Fruit fly (Drosophila melanogaster) whole organism, embryonic: Measurements from ENCODE around the gene Wdr62.

Experiments
- Atf3 ChIP-seq: fragments of 200-800 bp; sonication (Bioruptor generic); optimal IDR thresholded peaks from 3 replicates; lab custom pipeline; 2016; ENCODE audit warnings: missing biosample characterization, missing genetic modification characterization
- Bteb2 ChIP-seq: fragments of 200-800 bp; sonication (Bioruptor generic); optimal IDR thresholded peaks from 2 replicates; lab custom pipeline; 2016; ENCODE audit warnings: missing biosample characterization, missing genetic modification characterization
- CG10274 ChIP-seq: fragments of 200-800 bp; sonication (Bioruptor generic); optimal IDR thresholded peaks from 3 replicates; lab custom pipeline; 2017; ENCODE audit warnings: missing biosample characterization, mild to moderate bottlenecking, missing genetic modification characterization
- CG10431 ChIP-seq: fragments of 200-800 bp; sonication (Bioruptor generic); optimal IDR thresholded peaks from 3 replicates; lab custom pipeline; 2018; ENCODE audit warnings: missing biosample characterization, mild to moderate bottlenecking, missing genetic modification characterization
- CG12071 ChIP-seq: fragments of 200-800 bp; sonication (Bioruptor generic); optimal IDR thresholded peaks from 3 replicates; lab custom pipeline; 2018; ENCODE audit warnings: missing biosample characterization, mild to moderate bottlenecking, missing genetic modification characterization
- CG1233 ChIP-seq: fragments of 200-800 bp; sonication (Bioruptor generic); optimal IDR thresholded peaks from 4 replicates; lab custom pipeline; 2018; ENCODE audit warnings: missing biosample characterization, mild to moderate bottlenecking, missing genetic modification characterization
- CG13296 ChIP-seq: fragments of 200-800 bp; sonication (Bioruptor generic); optimal IDR thresholded peaks from 3 replicates; lab custom pipeline; 2018; ENCODE audit warnings: missing biosample characterization, mild to moderate bottlenecking, missing genetic modification characterization
- CG13894 ChIP-seq: fragments of 200-800 bp; sonication (Bioruptor generic); optimal IDR thresholded peaks from 3 replicates; lab custom pipeline; 2018; ENCODE audit warnings: missing biosample characterization, mild to moderate bottlenecking, missing genetic modification characterization, moderate library complexity
- CG14710 ChIP-seq: fragments of 200-800 bp; sonication (Bioruptor generic); optimal IDR thresholded peaks from 3 replicates; lab custom pipeline; 2019; ENCODE audit warnings: missing biosample characterization, mild to moderate bottlenecking, missing genetic modification characterization, moderate library complexity
- CG15514 ChIP-seq: fragments of 200-800 bp; sonication (Bioruptor generic); optimal IDR thresholded peaks from 3 replicates; lab custom pipeline; 2017; ENCODE audit warnings: missing biosample characterization, missing genetic modification characterization, mild to moderate bottlenecking, moderate library complexity, missing genetic modification reagents
- CG17612 ChIP-seq: fragments of 200-800 bp; sonication (Bioruptor generic); IDR thresholded peaks from 2 replicates; pipeline ENCODE4 v1.3.6; 2022; ENCODE audit warnings: missing biosample characterization, missing genetic modification characterization
- CG17829 ChIP-seq: fragments of 200-800 bp; optimal IDR thresholded peaks from 2 replicates; lab custom pipeline; 2019; ENCODE audit warnings: missing biosample characterization, mild to moderate bottlenecking, missing genetic modification characterization, moderate library complexity
- CG18262 ChIP-seq: fragments of 200-800 bp; optimal IDR thresholded peaks from 3 replicates; lab custom pipeline; 2019; ENCODE audit warnings: missing biosample characterization, mild to moderate bottlenecking, missing genetic modification characterization, moderate library complexity
- CG18619 ChIP-seq: fragments of 200-800 bp; sonication (Bioruptor generic); optimal IDR thresholded peaks from 3 replicates; lab custom pipeline; 2017; ENCODE audit warnings: missing biosample characterization, mild to moderate bottlenecking, missing genetic modification characterization
- CG2116 ChIP-seq: fragments of 200-800 bp; sonication (Bioruptor generic); optimal IDR thresholded peaks from 3 replicates; lab custom pipeline; 2018; ENCODE audit warnings: missing biosample characterization, mild to moderate bottlenecking, missing genetic modification characterization
- CG4617 ChIP-seq: fragments of 200-800 bp; sonication (Bioruptor generic); optimal IDR thresholded peaks from 3 replicates; lab custom pipeline; 2016; ENCODE audit warnings: missing biosample characterization, missing genetic modification characterization, borderline replicate concordance
- CG4854 ChIP-seq: fragments of 200-800 bp; sonication (Bioruptor generic); optimal IDR thresholded peaks from 2 replicates; lab custom pipeline; 2016; ENCODE audit warnings: missing biosample characterization, missing genetic modification characterization, inconsistent platforms
- CG5953 ChIP-seq: fragments of 200-800 bp; sonication (Bioruptor generic); IDR thresholded peaks from 2 replicates; pipeline ENCODE4 v1.3.6; 2022; ENCODE audit warnings: missing biosample characterization, missing genetic modification characterization
- CG7357 ChIP-seq: fragments of 200-800 bp; sonication (Bioruptor generic); IDR thresholded peaks from 3 replicates; pipeline ENCODE4 v1.3.6; 2022; ENCODE audit warnings: missing biosample characterization, missing genetic modification characterization
- CG9215 ChIP-seq: fragments of 200-800 bp; sonication (Bioruptor generic); IDR thresholded peaks from 2 replicates; pipeline ENCODE4 v1.3.6; 2022; ENCODE audit warnings: missing biosample characterization, missing genetic modification characterization
- CG9727 ChIP-seq: fragments of 200-800 bp; sonication (Bioruptor generic); optimal IDR thresholded peaks from 3 replicates; lab custom pipeline; 2017; ENCODE audit warnings: missing biosample characterization, mild to moderate bottlenecking, missing genetic modification characterization
- H2.0 ChIP-seq: fragments of 200-800 bp; sonication (Bioruptor generic); IDR thresholded peaks from 2 replicates; pipeline ENCODE4 v1.3.6; 2022; ENCODE audit warnings: missing biosample characterization, missing genetic modification characterization
- HLH54F ChIP-seq: fragments of 200-800 bp; sonication (Bioruptor generic); optimal IDR thresholded peaks from 3 replicates; lab custom pipeline; 2016; ENCODE audit warnings: missing biosample characterization, missing genetic modification characterization
- Jarid2 ChIP-seq: fragments of 200-800 bp; sonication (Bioruptor generic); optimal IDR thresholded peaks from 3 replicates; lab custom pipeline; 2017; ENCODE audit warnings: mild to moderate bottlenecking, missing biosample characterization, missing genetic modification reagents, missing genetic modification characterization
- MBD-R2 ChIP-seq: fragments of 200-800 bp; sonication (Bioruptor generic); IDR thresholded peaks from 2 replicates; pipeline ENCODE4 v1.3.6; 2022; ENCODE audit warnings: missing biosample characterization, missing genetic modification characterization
- Neu2 ChIP-seq: fragments of 200-800 bp; sonication (Bioruptor generic); optimal IDR thresholded peaks from 3 replicates; lab custom pipeline; 2016; ENCODE audit warnings: missing biosample characterization, missing genetic modification characterization, borderline replicate concordance
- Oaz ChIP-seq: fragments of 200-800 bp; sonication (Bioruptor generic); IDR thresholded peaks from 2 replicates; pipeline ENCODE4 v1.3.6; 2022; ENCODE audit warnings: missing biosample characterization, missing genetic modification characterization
- Rfx ChIP-seq: fragments of 200-800 bp; sonication (Bioruptor generic); IDR thresholded peaks from 2 replicates; pipeline ENCODE4 v1.3.6; 2022; ENCODE audit warnings: missing biosample characterization, missing genetic modification characterization
- Sry-δ ChIP-seq: fragments of 200-800 bp; sonication (Bioruptor generic); optimal IDR thresholded peaks from 2 replicates; lab custom pipeline; 2016; ENCODE audit warnings: missing biosample characterization, missing genetic modification characterization
- Usf ChIP-seq: fragments of 200-800 bp; sonication (Bioruptor generic); optimal IDR thresholded peaks from 2 replicates; lab custom pipeline; 2017; ENCODE audit warnings: missing genotype, missing biosample characterization, missing genetic modification characterization
- ara ChIP-seq: fragments of 200-800 bp; sonication (Bioruptor generic); IDR thresholded peaks from 2 replicates; pipeline ENCODE4 v1.3.6; 2022; ENCODE audit warnings: missing biosample characterization, missing genetic modification characterization
- ase ChIP-seq: fragments of 200-800 bp; sonication (Bioruptor generic); IDR thresholded peaks from 3 replicates; pipeline ENCODE4 v1.3.6; 2022; ENCODE audit warnings: missing biosample characterization, missing genetic modification characterization
- az2 ChIP-seq: fragments of 200-800 bp; sonication (Bioruptor generic); optimal IDR thresholded peaks from 3 replicates; lab custom pipeline; 2016; ENCODE audit warnings: missing biosample characterization, missing genetic modification characterization
- bowl ChIP-seq: fragments of 200-800 bp; sonication (Bioruptor generic); IDR thresholded peaks from 2 replicates; pipeline ENCODE4 v1.3.6; 2022; ENCODE audit warnings: missing biosample characterization, missing genetic modification characterization
- caup ChIP-seq: fragments of 200-800 bp; sonication (Bioruptor generic); optimal IDR thresholded peaks from 3 replicates; lab custom pipeline; 2017; ENCODE audit warnings: missing biosample characterization, mild to moderate bottlenecking, missing genetic modification characterization, moderate library complexity; ENCODE audit not compliant: severe bottlenecking
- crp ChIP-seq, 2 experiments: fragments of 200-800 bp; sonication (Bioruptor generic); optimal IDR thresholded peaks; 2 replicates in 1 of 2; 3 replicates in 1 of 2; lab custom pipeline; 2017; ENCODE audit warnings: missing biosample characterization in 2 of 2, missing genetic modification characterization in 2 of 2, mild to moderate bottlenecking in 1 of 2, moderate library complexity in 1 of 2
- gcm2 ChIP-seq: fragments of 200-800 bp; sonication (Bioruptor generic); optimal IDR thresholded peaks from 2 replicates; lab custom pipeline; 2016; ENCODE audit warnings: missing biosample characterization, missing genetic modification characterization
- lilli ChIP-seq: fragments of 200-800 bp; sonication (Bioruptor generic); optimal IDR thresholded peaks from 3 replicates; lab custom pipeline; 2016; ENCODE audit warnings: missing biosample characterization, missing genetic modification characterization
- lola ChIP-seq, 3 experiments: fragments of >200 bp in 2 of 3; fragments of 200-800 bp in 1 of 3; sonication (Bioruptor generic) in 1 of 3; optimal IDR thresholded peaks; 2 replicates each; lab custom pipeline; 2017 to 2019; ENCODE audit warnings: missing biosample characterization in 3 of 3, missing genetic modification characterization in 3 of 3, mild to moderate bottlenecking in 1 of 3, moderate library complexity in 1 of 3
- mld ChIP-seq: fragments of 200-800 bp; sonication (Bioruptor generic); IDR thresholded peaks from 3 replicates; pipeline ENCODE4 v1.3.6; 2022; ENCODE audit warnings: missing biosample characterization, missing genetic modification characterization; ENCODE audit not compliant: partially characterized antibody
- repo ChIP-seq: fragments of 200-800 bp; sonication (Bioruptor generic); optimal IDR thresholded peaks from 2 replicates; lab custom pipeline; 2016; ENCODE audit warnings: missing biosample characterization, missing genetic modification characterization
- scrt ChIP-seq: fragments of 200-800 bp; sonication (Bioruptor generic); optimal IDR thresholded peaks from 2 replicates; lab custom pipeline; 2018; ENCODE audit warnings: missing biosample characterization, mild to moderate bottlenecking, missing genetic modification characterization, moderate library complexity
- sima ChIP-seq: fragments of 200-800 bp; sonication (Bioruptor generic); optimal IDR thresholded peaks from 2 replicates; lab custom pipeline; 2016; ENCODE audit warnings: missing biosample characterization, missing genetic modification characterization
- sqz ChIP-seq: fragments of 200-800 bp; sonication (Bioruptor generic); optimal IDR thresholded peaks from 3 replicates; lab custom pipeline; 2018; ENCODE audit warnings: missing biosample characterization, mild to moderate bottlenecking, missing genetic modification characterization
- sr ChIP-seq: fragments of 200-800 bp; sonication (Bioruptor generic); IDR thresholded peaks from 3 replicates; pipeline ENCODE4 v1.3.6; 2022; ENCODE audit warnings: missing biosample characterization, missing genetic modification characterization
- stwl ChIP-seq: fragments of 200-800 bp; sonication (Bioruptor generic); optimal IDR thresholded peaks from 3 replicates; lab custom pipeline; 2018; ENCODE audit warnings: missing biosample characterization, mild to moderate bottlenecking, missing genetic modification characterization, moderate library complexity
- vfl ChIP-seq: fragments of 200-800 bp; sonication (Bioruptor generic); optimal IDR thresholded peaks from 2 replicates; lab custom pipeline; 2016; ENCODE audit warnings: missing biosample characterization, missing genetic modification characterization
- z ChIP-seq: fragments of 200-800 bp; sonication (Bioruptor generic); IDR thresholded peaks from 3 replicates; pipeline ENCODE4 v1.3.6; 2022; ENCODE audit warnings: missing biosample characterization, missing genetic modification characterization
- zen ChIP-seq: fragments of 200-800 bp; sonication (Bioruptor generic); optimal IDR thresholded peaks from 3 replicates; lab custom pipeline; 2018; ENCODE audit warnings: missing biosample characterization, mild to moderate bottlenecking, missing genetic modification characterization, moderate library complexity

Wdr62 gene

DNA sequence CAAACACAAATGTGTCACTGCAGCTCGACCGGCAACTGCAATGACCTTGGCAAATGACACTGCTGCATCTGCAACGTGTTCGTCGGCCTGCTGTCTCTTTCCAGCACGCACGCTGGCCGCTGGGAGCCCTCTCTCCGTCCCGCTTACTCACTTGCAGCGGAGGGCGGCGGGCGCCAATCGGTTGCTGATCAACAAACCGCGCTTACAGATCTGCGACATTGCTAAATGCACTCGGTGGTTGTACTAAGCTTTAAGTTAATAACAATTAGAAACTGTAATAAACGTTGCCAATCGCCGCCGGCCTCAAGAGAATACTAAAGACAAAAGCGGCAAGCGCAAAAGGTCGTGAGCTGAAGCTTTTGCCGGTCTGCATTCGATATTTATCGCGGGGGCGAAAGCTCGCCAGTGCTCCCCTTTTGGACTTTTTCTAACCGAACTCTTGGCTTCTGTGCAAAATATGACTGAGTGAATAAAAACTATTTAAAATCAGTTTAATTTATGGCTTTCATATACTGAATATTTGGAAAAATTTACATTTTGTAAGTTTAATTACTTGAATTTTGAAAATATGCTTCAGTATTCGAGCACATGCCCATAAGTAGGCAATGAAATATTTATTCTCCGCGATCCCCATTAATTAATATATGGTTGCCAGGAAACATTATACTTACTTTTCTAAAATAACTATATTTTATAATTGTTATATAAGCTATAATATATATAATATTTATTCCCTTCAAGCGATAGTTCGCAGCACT lies 103.2 kb downstream of the Wdr62 start, which contains the start of gene Got2 (continued):
- TF ChIP-seq stwl (tag; lab: Kevin White, UChicago) (no peak), CG13894 (tag; lab: Kevin White, UChicago) (no peak), sima (no peak), CG13296 (GFP tag; lab: Kevin White, UChicago) (no peak), CG4854 (no peak), CG14710 (no peak), Neu2 (GFP tag; lab: Kevin White, UChicago) (no peak), H2.0 (GFP tag; lab: Robert Waterston, UW) (peak; percentile 40; the same call in 1 of the 2 replicates), CG10431 (no peak), Atf3 (GFP tag; lab: Kevin White, UChicago) (no peak), Rfx (GFP tag; lab: Robert Waterston, UW) (peak; percentile 65), CG4617 (no peak), crp (GFP tag; optimal IDR thresholded peaks at IDR 0.05; lab: Kevin White, UChicago) (peak in 1 of 2 experiments; percentile 63), CG12071 (GFP tag; lab: Kevin White, UChicago) (no peak), Usf (no peak), Oaz (GFP tag; lab: Robert Waterston, UW) (no peak), CG10274 (GFP tag; lab: Kevin White, UChicago) (no peak), CG17829 (tag; lab: Kevin White, UChicago) (no peak), lilli (no peak), MBD-R2 (GFP tag; lab: Robert Waterston, UW) (no peak), Bteb2 (no peak), lola (GFP tag; optimal IDR thresholded peaks at IDR 0.05; lab: Kevin White, UChicago) (no peak), bowl (GFP tag; lab: Robert Waterston, UW) (no peak), HLH54F (GFP tag; lab: Kevin White, UChicago) (no peak), caup (GFP tag; lab: Kevin White, UChicago) (no peak), Jarid2 (GFP tag; lab: Kevin White, UChicago) (peak; percentile 9), gcm2 (no peak), CG9727 (GFP tag; lab: Kevin White, UChicago) (no peak), vfl (GFP tag; lab: Kevin White, UChicago) (peak; percentile 5), sqz (GFP tag; lab: Kevin White, UChicago) (no peak), CG9215 (GFP tag; lab: Robert Waterston, UW) (no peak), CG18262 (tag; lab: Kevin White, UChicago) (no peak), CG7357 (GFP tag; lab: Robert Waterston, UW) (no peak), repo (GFP tag; lab: Kevin White, UChicago) (no peak), scrt (GFP tag; lab: Kevin White, UChicago) (no peak), az2 (GFP tag; lab: Kevin White, UChicago) (no peak), CG1233 (GFP tag; lab: Kevin White, UChicago) (no peak), ase (GFP tag; lab: Robert Waterston, UW) (no peak), sr (GFP tag; lab: Robert Waterston, UW) (peak; percentile 89), Sry-δ (GFP tag; lab: Kevin White, UChicago) (peak; percentile 11), zen (tag; lab: Kevin White, UChicago) (no peak), mld (GFP tag; lab: Robert Waterston, UW) (peak; percentile 70; the same call in 1 of the 3 replicates), z (GFP tag; lab: Robert Waterston, UW) (no peak), CG15514 (GFP tag; lab: Kevin White, UChicago) (peak; percentile 50), CG2116 (peak; percentile 37), ara (GFP tag; lab: Robert Waterston, UW) (no peak), CG17612 (GFP tag; lab: Robert Waterston, UW) (no peak), CG18619 (GFP tag; lab: Kevin White, UChicago) (no peak), CG5953 (GFP tag; lab: Robert Waterston, UW) (no peak)
